Worm (Caenorhabditis elegans): ENCODE data around the gene sri-77.

The sri-77 gene

ce11 chrII:2638062-2638461 lies 32.8 kb upstream of the sri-77 start, which contains the start of gene F22E5.9 (continued):
- TF ChIP-seq unc-98 (GFP tag; IDR thresholded peaks at IDR 0.05) (no peak), mef-2 (tag; optimal IDR thresholded peaks at IDR 0.05) (no peak), irx-1 (tag; optimal IDR thresholded peaks at IDR 0.05) (peak; percentile 4), mab-9 (GFP tag; IDR thresholded peaks at IDR 0.05) (no peak), zag-1 (tag; optimal IDR thresholded peaks at IDR 0.05) (no peak), fkh-10 (GFP tag; optimal IDR thresholded peaks at IDR 0.05) (no peak), tlp-1 (tag; optimal IDR thresholded peaks at IDR 0.05) (no peak), nhr-11 (tag; optimal IDR thresholded peaks at IDR 0.05) (no peak), ceh-90 (tag; optimal IDR thresholded peaks at IDR 0.05) (no peak), lin-35 (GFP tag; optimal IDR thresholded peaks at IDR 0.05) (peak; percentile 80 to 92), blmp-1 (tag; optimal IDR thresholded peaks at IDR 0.05) (peak; percentile 13), nhr-85 (tag) (peak; percentile 48), sox-4 (tag; optimal IDR thresholded peaks at IDR 0.05) (no peak), nhr-20 (tag; optimal IDR thresholded peaks at IDR 0.05) (peak; percentile 25), isw-1 (GFP tag; IDR thresholded peaks at IDR 0.05) (no peak), ztf-11 (tag; optimal IDR thresholded peaks at IDR 0.05) (no peak), lir-3 (tag; optimal IDR thresholded peaks at IDR 0.05; ENCODE audit: poor library complexity) (no peak), hlh-4 (tag; optimal IDR thresholded peaks at IDR 0.05) (no peak), dsc-1 (tag; optimal IDR thresholded peaks at IDR 0.05) (no peak)

ce11 chrII:2637359-2637758 lies 32.1 kb upstream of the sri-77 start, which contains the start of gene F22E5.21:
Gene F22E5.21, minus strand, starts transcription at chrII:2637459.
- TF ChIP-seq egl-13 (tag; optimal IDR thresholded peaks at IDR 0.05) (no peak), ztf-11 (tag; optimal IDR thresholded peaks at IDR 0.05) (no peak), sox-4 (tag; optimal IDR thresholded peaks at IDR 0.05) (no peak), mef-2 (tag; optimal IDR thresholded peaks at IDR 0.05) (no peak), mab-9 (GFP tag; IDR thresholded peaks at IDR 0.05) (no peak), unc-62 (GFP tag; optimal IDR thresholded peaks at IDR 0.05) (no peak), nhr-77 (tag; optimal IDR thresholded peaks at IDR 0.05) (no peak), hlh-17 (GFP tag; optimal IDR thresholded peaks at IDR 0.05; ENCODE audit: borderline replicate concordance) (no peak), irx-1 (tag; optimal IDR thresholded peaks at IDR 0.05) (no peak), vab-15 (tag; optimal IDR thresholded peaks at IDR 0.05) (no peak), nhr-76 (tag; optimal IDR thresholded peaks at IDR 0.05) (no peak), snpc-4 (tag; optimal IDR thresholded peaks at IDR 0.05) (no peak)

ce11 chrII:2631169-2631568 lies 25.9 kb upstream of the sri-77 start, which contains the start of gene D2062.1:
Gene D2062.1, plus strand, starts transcription at chrII:2631469.
- TF ChIP-seq elt-2 (tag; optimal IDR thresholded peaks at IDR 0.05) (no peak), hlh-4 (tag; optimal IDR thresholded peaks at IDR 0.05) (no peak), tlp-1 (tag; optimal IDR thresholded peaks at IDR 0.05) (no peak), ceh-82 (tag; optimal IDR thresholded peaks at IDR 0.05) (no peak), nhr-12 (tag; optimal IDR thresholded peaks at IDR 0.05) (no peak), pax-3 (tag; optimal IDR thresholded peaks at IDR 0.05) (no peak), ztf-11 (tag; optimal IDR thresholded peaks at IDR 0.05) (no peak), efl-1 (optimal IDR thresholded peaks at IDR 0.05) (no peak), efl-1 (GFP tag; optimal IDR thresholded peaks at IDR 0.05 in 1 of 2) (no peak), irx-1 (tag; optimal IDR thresholded peaks at IDR 0.05) (no peak), ces-1 (GFP tag; optimal IDR thresholded peaks at IDR 0.05) (no peak), unc-62 (GFP tag; optimal IDR thresholded peaks at IDR 0.05) (no peak), nhr-84 (tag; optimal IDR thresholded peaks at IDR 0.05) (no peak), sox-4 (tag; optimal IDR thresholded peaks at IDR 0.05) (no peak), mab-9 (GFP tag; IDR thresholded peaks at IDR 0.05) (no peak)

ce11 chrII:2629270-2629669 lies 24.1 kb upstream of the sri-77 start, which contains the start of gene sri-37:
Gene sri-37, plus strand, starts transcription at chrII:2629570.
- no peak for TF ChIP-seq ces-1 (GFP tag; optimal IDR thresholded peaks at IDR 0.05)
- no peak for TF ChIP-seq lin-15B (tag; optimal IDR thresholded peaks at IDR 0.05)
- no peak for TF ChIP-seq nhr-71 (tag; optimal IDR thresholded peaks at IDR 0.05)
